Fruit fly (Drosophila melanogaster) whole organism, prepupa: ENCODE results near the gene MED14.
A peak's percentile ranks its signal among the peaks of the same experiment; 100 is the strongest.

Experiments used
- Blimp-1 ChIP-seq: fragments of 200-800 bp; sonication (Bioruptor generic); optimal IDR thresholded peaks from 3 replicates; lab custom pipeline; 2017; ENCODE audit warnings: missing biosample characterization, missing genetic modification characterization, mild to moderate bottlenecking, moderate library complexity, missing genetic modification reagents
- CG10669 ChIP-seq: fragments of 200-800 bp; sonication (Bioruptor generic); optimal IDR thresholded peaks from 3 replicates; lab custom pipeline; 2018; ENCODE audit warnings: missing biosample characterization, mild to moderate bottlenecking, missing genetic modification characterization, moderate library complexity
- CG11294 ChIP-seq: fragments of 200-800 bp; sonication (Bioruptor generic); IDR thresholded peaks from 2 replicates; pipeline ENCODE4 v1.3.6; 2022; ENCODE audit warnings: missing biosample characterization, missing genetic modification characterization
- CG11902 ChIP-seq: fragments of 200-800 bp; sonication (Bioruptor generic); optimal IDR thresholded peaks from 3 replicates; lab custom pipeline; 2016; ENCODE audit warnings: missing biosample characterization, missing genetic modification characterization
- CG15336 ChIP-seq: fragments of 200-800 bp; sonication (Bioruptor generic); IDR thresholded peaks from 2 replicates; pipeline ENCODE4 v1.3.6; 2022; ENCODE audit warnings: missing biosample characterization, missing genetic modification characterization
- CG1621 ChIP-seq: fragments of 200-800 bp; sonication (Bioruptor generic); optimal IDR thresholded peaks from 3 replicates; lab custom pipeline; 2018; ENCODE audit warnings: missing biosample characterization, mild to moderate bottlenecking, missing genetic modification characterization
- CG16779 ChIP-seq: fragments of 200-800 bp; sonication (Bioruptor generic); optimal IDR thresholded peaks from 3 replicates; lab custom pipeline; 2017; ENCODE audit warnings: missing biosample characterization, mild to moderate bottlenecking, missing genetic modification characterization
- CG3032 ChIP-seq: fragments of 200-800 bp; optimal IDR thresholded peaks from 2 replicates; lab custom pipeline; 2019; ENCODE audit warnings: missing biosample characterization, mild to moderate bottlenecking, missing genetic modification characterization, moderate library complexity
- CG31627 ChIP-seq: fragments of 200-800 bp; sonication (Bioruptor generic); optimal IDR thresholded peaks from 3 replicates; lab custom pipeline; 2016; ENCODE audit warnings: missing biosample characterization, missing genetic modification characterization
- CG32006 ChIP-seq: fragments of 200-800 bp; sonication (Bioruptor generic); optimal IDR thresholded peaks from 3 replicates; lab custom pipeline; 2017; ENCODE audit warnings: missing biosample characterization, mild to moderate bottlenecking, missing genetic modification characterization
- CG3919 ChIP-seq: fragments of 200-800 bp; sonication (Bioruptor generic); optimal IDR thresholded peaks from 3 replicates; lab custom pipeline; 2016; ENCODE audit warnings: missing biosample characterization, missing genetic modification characterization
- CG4318 ChIP-seq: fragments of 200-800 bp; sonication (Bioruptor generic); optimal IDR thresholded peaks from 3 replicates; lab custom pipeline; 2017; ENCODE audit warnings: missing biosample characterization, mild to moderate bottlenecking, missing genetic modification characterization
- CG6163 ChIP-seq: fragments of 200-800 bp; sonication (Bioruptor generic); IDR thresholded peaks from 3 replicates; pipeline ENCODE4 v1.3.6; 2022; ENCODE audit warnings: missing biosample characterization, missing genetic modification characterization
- CG6276 ChIP-seq: fragments of 200-800 bp; sonication (Bioruptor generic); optimal IDR thresholded peaks from 2 replicates; lab custom pipeline; 2017; ENCODE audit warnings: missing biosample characterization, mild to moderate bottlenecking, missing genetic modification characterization
- CG6792 ChIP-seq: fragments of 200-800 bp; sonication (Bioruptor generic); optimal IDR thresholded peaks from 3 replicates; lab custom pipeline; 2016; ENCODE audit warnings: missing biosample characterization, missing genetic modification characterization
- CG6808 ChIP-seq: fragments of 200-800 bp; sonication (Bioruptor generic); optimal IDR thresholded peaks from 3 replicates; lab custom pipeline; 2017; ENCODE audit warnings: missing biosample characterization, missing genetic modification characterization, mild to moderate bottlenecking, moderate library complexity, missing genetic modification reagents
- CG6854 ChIP-seq: fragments of 200-800 bp; sonication (Bioruptor generic); optimal IDR thresholded peaks from 2 replicates; lab custom pipeline; 2017; ENCODE audit warnings: missing biosample characterization, mild to moderate bottlenecking, missing genetic modification characterization
- CG7368 ChIP-seq: fragments of 200-800 bp; sonication (Bioruptor generic); optimal IDR thresholded peaks from 3 replicates; lab custom pipeline; 2016; ENCODE audit warnings: missing biosample characterization, missing genetic modification characterization
- CG8319 ChIP-seq: fragments of 200-800 bp; sonication (Bioruptor generic); optimal IDR thresholded peaks from 3 replicates; lab custom pipeline; 2016; ENCODE audit warnings: missing biosample characterization, missing genetic modification characterization
- CG8632 ChIP-seq: fragments of 200-800 bp; sonication (Bioruptor generic); optimal IDR thresholded peaks from 3 replicates; lab custom pipeline; 2016; ENCODE audit warnings: missing biosample characterization, missing genetic modification characterization
- CG9139 ChIP-seq: fragments of 200-800 bp; sonication (Bioruptor generic); optimal IDR thresholded peaks from 3 replicates; lab custom pipeline; 2017; ENCODE audit warnings: missing biosample characterization, mild to moderate bottlenecking, missing genetic modification characterization
- Eip78C ChIP-seq: fragments of 200-800 bp; sonication (Bioruptor generic); peaks from one replicate; lab custom pipeline; 2016; ENCODE audit warnings: missing biosample characterization, missing genetic modification characterization
- Eip93F ChIP-seq: fragments of 200-800 bp; sonication (Bioruptor generic); optimal IDR thresholded peaks from 2 replicates; lab custom pipeline; 2016; ENCODE audit warnings: missing biosample characterization, mild to moderate bottlenecking, missing genetic modification characterization
- Ets21C ChIP-seq: fragments of 200-800 bp; sonication (Bioruptor generic); optimal IDR thresholded peaks from 3 replicates; lab custom pipeline; 2016; ENCODE audit warnings: missing biosample characterization, missing genetic modification characterization
- Ets96B ChIP-seq: fragments of 200-800 bp; optimal IDR thresholded peaks from 2 replicates; lab custom pipeline; 2019; ENCODE audit warnings: missing biosample characterization, mild to moderate bottlenecking, missing genetic modification characterization, moderate library complexity
- Gug ChIP-seq: fragments of 200-800 bp; sonication (Bioruptor generic); IDR thresholded peaks from 2 replicates; pipeline ENCODE4 v1.3.6; 2022; ENCODE audit warnings: missing biosample characterization, missing genetic modification characterization
- Hr4 ChIP-seq: fragments of 200-800 bp; sonication (Bioruptor generic); optimal IDR thresholded peaks from 3 replicates; lab custom pipeline; 2016; ENCODE audit warnings: missing biosample characterization, missing genetic modification characterization
- Lpt ChIP-seq: fragments of 200-800 bp; sonication (Bioruptor generic); optimal IDR thresholded peaks from 3 replicates; lab custom pipeline; 2016; ENCODE audit warnings: missing biosample characterization, missing genetic modification characterization
- Met ChIP-seq: fragments of 200-800 bp; sonication (Bioruptor generic); optimal IDR thresholded peaks from 3 replicates; lab custom pipeline; 2016; ENCODE audit warnings: missing biosample characterization, missing genetic modification characterization
- OdsH ChIP-seq: fragments of 200-800 bp; sonication (Bioruptor generic); optimal IDR thresholded peaks from 3 replicates; lab custom pipeline; 2016; ENCODE audit warnings: missing biosample characterization, missing genetic modification characterization
- Sox102F ChIP-seq: fragments of 200-800 bp; sonication (Bioruptor generic); optimal IDR thresholded peaks from 2 replicates; lab custom pipeline; 2016; ENCODE audit warnings: missing biosample characterization, mild to moderate bottlenecking, missing genetic modification characterization
- Sox15 ChIP-seq: fragments of 200-800 bp; sonication (Bioruptor generic); optimal IDR thresholded peaks from 3 replicates; lab custom pipeline; 2016; ENCODE audit warnings: missing biosample characterization, missing genetic modification characterization
- acj6 ChIP-seq: fragments of 200-800 bp; sonication (Bioruptor generic); optimal IDR thresholded peaks from 3 replicates; lab custom pipeline; 2016; ENCODE audit warnings: missing biosample characterization, missing genetic modification characterization
- cyc ChIP-seq: fragments of 200-800 bp; sonication (Bioruptor generic); optimal IDR thresholded peaks from 3 replicates; lab custom pipeline; 2016; ENCODE audit warnings: missing biosample characterization, missing genetic modification characterization
- dac ChIP-seq: fragments of 200-800 bp; sonication (Bioruptor generic); optimal IDR thresholded peaks from 2 replicates; lab custom pipeline; 2017; ENCODE audit warnings: missing biosample characterization, mild to moderate bottlenecking, missing genetic modification characterization
- dsx ChIP-seq: fragments of 200-800 bp; optimal IDR thresholded peaks from 3 replicates; lab custom pipeline; 2019; ENCODE audit warnings: missing biosample characterization, mild to moderate bottlenecking, missing genetic modification characterization, moderate library complexity; ENCODE audit not compliant: poor library complexity, severe bottlenecking
- eg ChIP-seq: fragments of 200-800 bp; sonication (Bioruptor generic); IDR thresholded peaks from 3 replicates; pipeline ENCODE4 v1.3.6; 2022; ENCODE audit warnings: missing biosample characterization, missing genetic modification characterization
- esn ChIP-seq: fragments of 200-800 bp; sonication (Bioruptor generic); optimal IDR thresholded peaks from 2 replicates; lab custom pipeline; 2016; ENCODE audit warnings: missing biosample characterization, mild to moderate bottlenecking, missing genetic modification characterization, moderate library complexity
- fd59A ChIP-seq: fragments of 200-800 bp; sonication (Bioruptor generic); optimal IDR thresholded peaks from 2 replicates; lab custom pipeline; 2017; ENCODE audit warnings: missing biosample characterization, mild to moderate bottlenecking, missing genetic modification characterization, missing genetic modification reagents
- fd85E ChIP-seq: fragments of 200-800 bp; sonication (Bioruptor generic); optimal IDR thresholded peaks from 3 replicates; lab custom pipeline; 2016; ENCODE audit warnings: missing biosample characterization, missing genetic modification characterization
- fkh ChIP-seq: fragments of 200-800 bp; sonication (Bioruptor generic); optimal IDR thresholded peaks from 3 replicates; lab custom pipeline; 2017; ENCODE audit warnings: missing biosample characterization, mild to moderate bottlenecking, missing genetic modification characterization, moderate library complexity
- net ChIP-seq: fragments of 200-800 bp; sonication (Bioruptor generic); optimal IDR thresholded peaks from 3 replicates; lab custom pipeline; 2016; ENCODE audit warnings: missing biosample characterization, missing genetic modification characterization
- pdm3 ChIP-seq: fragments of 200-800 bp; sonication (Bioruptor generic); optimal IDR thresholded peaks from 3 replicates; lab custom pipeline; 2016; ENCODE audit warnings: missing biosample characterization, missing genetic modification characterization
- salr ChIP-seq, 2 experiments: fragments of 200-800 bp; sonication (Bioruptor generic); optimal IDR thresholded peaks; 3 replicates each; lab custom pipeline; 2016 to 2018; ENCODE audit warnings: missing biosample characterization in 2 of 2, missing genetic modification characterization in 2 of 2, mild to moderate bottlenecking in 1 of 2
- svp ChIP-seq: fragments of 200-800 bp; sonication (Bioruptor generic); peaks from one replicate; lab custom pipeline; 2016; ENCODE audit warnings: missing biosample characterization, missing genetic modification characterization
- topi ChIP-seq: fragments of 200-800 bp; sonication (Bioruptor generic); optimal IDR thresholded peaks from 3 replicates; lab custom pipeline; 2016; ENCODE audit warnings: missing biosample characterization, missing genetic modification characterization
- vri ChIP-seq: fragments of 200-800 bp; sonication (Bioruptor generic); optimal IDR thresholded peaks from 3 replicates; lab custom pipeline; 2016; ENCODE audit warnings: missing biosample characterization, mild to moderate bottlenecking, missing genetic modification characterization

MED14 gene

DNA sequence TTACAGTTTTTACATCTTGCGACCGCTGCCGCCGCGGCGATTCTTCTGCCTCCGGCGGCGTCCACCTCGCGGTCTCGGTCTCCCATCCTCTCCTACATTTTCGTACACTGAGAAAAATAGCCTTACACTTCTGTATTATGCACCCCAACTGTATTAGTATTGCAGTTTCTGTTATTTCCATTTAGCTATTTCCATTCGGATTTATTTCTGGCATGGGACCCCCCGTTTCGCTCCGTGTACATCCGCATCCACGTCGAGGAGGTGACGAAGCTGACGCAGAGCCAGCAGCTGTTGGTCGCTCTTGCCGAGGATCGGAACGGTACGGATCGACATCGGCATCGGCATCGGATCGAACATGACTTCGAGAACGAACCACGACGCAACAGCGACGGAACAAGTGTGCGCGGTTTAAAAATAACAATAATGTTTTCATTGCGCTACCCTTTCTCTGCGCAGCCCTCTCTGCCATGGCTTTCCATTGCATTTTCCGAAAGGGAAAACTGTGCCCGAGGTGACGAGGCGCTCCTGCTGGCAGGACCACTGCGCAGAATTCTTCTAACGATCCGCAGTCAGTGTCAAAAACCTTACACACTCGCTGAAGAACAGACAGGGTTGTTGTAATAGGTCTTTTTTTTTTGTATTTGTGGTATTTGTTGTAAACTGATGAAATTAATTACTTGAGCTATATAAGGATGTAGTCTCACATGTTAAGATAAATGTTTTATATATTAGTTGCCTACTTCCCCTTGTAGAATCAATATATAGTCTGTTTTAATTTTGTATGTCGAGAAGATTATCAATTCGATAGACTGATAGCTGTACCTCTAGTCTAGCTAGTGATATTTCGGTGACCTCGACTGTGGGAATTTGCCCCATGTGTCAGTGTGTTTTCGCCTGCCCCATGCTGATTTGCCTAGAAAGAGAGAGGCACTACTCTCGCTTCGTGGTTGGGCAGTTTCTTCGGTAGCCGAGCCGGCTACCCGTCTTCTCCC, 3.5 kb upstream of the MED14 start (continued):
- peak; percentile 85 for TF ChIP-seq Ets96B
- peak; percentile 96 for TF ChIP-seq Eip78C (GFP tag; lab: Kevin White, UChicago)
- TF ChIP-seq Hr4 (GFP tag; lab: Kevin White, UChicago) = peak; percentile 90
- TF ChIP-seq Gug (GFP tag; lab: Robert Waterston, UW) = peak; percentile 87
- peak; percentile 86 for TF ChIP-seq acj6 (GFP tag; lab: Kevin White, UChicago)
- no peak for TF ChIP-seq Blimp-1
- peak; percentile 77 for TF ChIP-seq CG8319 (GFP tag; lab: Kevin White, UChicago)
- no peak for TF ChIP-seq Sox102F (GFP tag; lab: Kevin White, UChicago)
- peak; percentile 74 for TF ChIP-seq Sox15 (GFP tag; lab: Kevin White, UChicago)
- peak; percentile 72 for TF ChIP-seq CG8632 (GFP tag; lab: Kevin White, UChicago)
- TF ChIP-seq CG4318 (GFP tag; lab: Kevin White, UChicago) = peak; percentile 61
- peak; percentile 84 for TF ChIP-seq CG11902 (GFP tag; lab: Kevin White, UChicago)
- peak; percentile 84 for TF ChIP-seq CG6808
- TF ChIP-seq, all 60 proteins: peak for 51

DNA sequence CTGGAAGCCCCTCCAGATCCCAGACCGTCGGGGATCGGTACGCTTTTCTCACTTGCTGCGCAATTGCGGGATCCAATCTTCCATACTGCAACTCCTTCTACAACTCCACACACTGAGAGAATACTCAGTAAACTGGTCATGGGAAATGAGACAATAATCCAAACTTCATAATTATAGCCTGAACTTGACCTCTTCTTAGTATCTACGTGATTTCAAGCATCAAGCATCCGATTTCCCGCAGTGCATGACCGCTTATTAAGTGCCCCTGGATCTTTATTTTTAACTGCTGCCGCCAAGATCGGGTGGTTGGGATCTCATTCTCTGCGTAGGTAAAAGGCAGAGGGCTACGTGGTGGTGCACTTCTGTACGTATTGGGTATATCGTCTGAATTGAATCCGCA, 1.7 kb upstream of the MED14 start:
- TF ChIP-seq CG31627 = no peak
- no peak for TF ChIP-seq svp
- TF ChIP-seq Ets21C (GFP tag; lab: Kevin White, UChicago) = no peak
- no peak for TF ChIP-seq Lpt
- TF ChIP-seq dac (GFP tag; lab: Kevin White, UChicago) = no peak
- TF ChIP-seq cyc (GFP tag; lab: Kevin White, UChicago) = no peak
- TF ChIP-seq CG6808 = no peak
- TF ChIP-seq CG6163 (GFP tag; lab: Robert Waterston, UW) = peak; percentile 79
- TF ChIP-seq CG3919 (GFP tag; lab: Kevin White, UChicago) = no peak
- peak; percentile 17 for TF ChIP-seq fd59A (GFP tag; lab: Kevin White, UChicago)
- TF ChIP-seq esn (GFP tag; lab: Kevin White, UChicago) = no peak
- TF ChIP-seq CG32006 (GFP tag; lab: Kevin White, UChicago) = no peak
- TF ChIP-seq CG9139 (GFP tag; lab: Kevin White, UChicago) = no peak
- peak; percentile 53 for TF ChIP-seq Ets96B
- no peak for TF ChIP-seq CG6276 (GFP tag; lab: Kevin White, UChicago)
- no peak for TF ChIP-seq OdsH
- no peak for TF ChIP-seq fkh (GFP tag; lab: Kevin White, UChicago)
- TF ChIP-seq Eip78C (GFP tag; lab: Kevin White, UChicago) = no peak
- peak; percentile 45 for TF ChIP-seq dsx
- no peak for TF ChIP-seq CG4318 (GFP tag; lab: Kevin White, UChicago)
- TF ChIP-seq CG3032 = peak; percentile 24
- peak; percentile 26 for TF ChIP-seq CG1621 (tag; lab: Kevin White, UChicago)
- TF ChIP-seq eg (GFP tag; lab: Robert Waterston, UW) = 0 out of 3 replicates have a peak, but pooled peaks have one; percentile 20
- no peak for TF ChIP-seq CG10669 (GFP tag; lab: Kevin White, UChicago)
- TF ChIP-seq pdm3 = no peak
- no peak for TF ChIP-seq Eip93F
- TF ChIP-seq Sox15 (GFP tag; lab: Kevin White, UChicago) = no peak
- peak; percentile 56 for TF ChIP-seq CG15336 (GFP tag; lab: Robert Waterston, UW)
- no peak for TF ChIP-seq CG11902 (GFP tag; lab: Kevin White, UChicago)
- no peak for TF ChIP-seq CG7368
- TF ChIP-seq Met = no peak
- no peak for TF ChIP-seq Hr4 (GFP tag; lab: Kevin White, UChicago)
- no peak for TF ChIP-seq vri (GFP tag; lab: Kevin White, UChicago)
- TF ChIP-seq fd85E (GFP tag; lab: Kevin White, UChicago) = no peak
- TF ChIP-seq CG16779 (tag; lab: Kevin White, UChicago) = no peak
- no peak for TF ChIP-seq salr (GFP tag; optimal IDR thresholded peaks at IDR 0.05; lab: Kevin White, UChicago)
- TF ChIP-seq acj6 (GFP tag; lab: Kevin White, UChicago) = no peak
- TF ChIP-seq CG11294 = no peak
- TF ChIP-seq CG6854 (GFP tag; lab: Kevin White, UChicago) = no peak
- TF ChIP-seq net (GFP tag; lab: Kevin White, UChicago) = no peak
- no peak for TF ChIP-seq CG6792 (GFP tag; lab: Kevin White, UChicago)
- TF ChIP-seq topi (GFP tag; lab: Kevin White, UChicago) = no peak
- no peak for TF ChIP-seq Blimp-1
